Worm (Caenorhabditis elegans) whole organism, young adult: Measurements from ENCODE around the gene gly-7.

ENCODE experiments used
- F49E8.2 ChIP-seq: sonication (generic microtip); optimal IDR thresholded peaks from 3 replicates; lab custom pipeline; 2017; ENCODE audit warnings: missing genetic modification characterization, mild to moderate bottlenecking, missing compliant biosample characterization, antibody characterized with exemption, moderate library complexity; ENCODE audit not compliant: insufficient read depth
- lsy-27 ChIP-seq: sonication (generic microtip); optimal IDR thresholded peaks from 2 replicates; lab custom pipeline; 2017; ENCODE audit warnings: missing genetic modification characterization, mild to moderate bottlenecking, missing compliant biosample characterization, antibody characterized with exemption, missing genotype, borderline replicate concordance; ENCODE audit not compliant: insufficient read depth
- tbp1 ChIP-seq: fragments of 200-800 bp; sonication (Bioruptor generic); optimal IDR thresholded peaks from 2 replicates; lab custom pipeline; 2018; ENCODE audit warnings: mild to moderate bottlenecking, missing genetic modification characterization, missing compliant biosample characterization

DNA sequence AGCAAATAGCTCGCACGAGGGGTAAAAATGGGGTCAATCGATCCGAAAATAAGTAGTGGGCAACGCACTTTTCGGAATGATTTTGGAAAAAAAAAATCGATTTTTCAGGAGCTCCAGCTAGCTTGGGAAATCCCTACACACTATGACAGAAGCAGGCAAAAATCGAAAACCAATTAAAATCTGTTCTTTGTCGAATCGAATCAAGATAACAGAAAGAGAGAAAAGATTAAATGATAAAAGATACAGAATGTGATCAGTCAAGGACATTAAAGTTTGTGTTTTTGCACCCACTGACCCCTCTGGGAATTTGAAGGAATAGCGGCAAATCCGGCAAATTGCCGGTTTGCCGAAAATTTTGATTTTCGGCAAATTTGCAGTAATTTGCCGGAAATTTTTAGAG is 53.7 kb downstream of the gly-7 start:
- no peak for TF ChIP-seq lsy-27
- no peak for TF ChIP-seq tbp1 (GFP tag; lab: Kevin White, UChicago)
- no peak for TF ChIP-seq F49E8.2 (tag; lab: Kevin White, UChicago)
